Worm (Caenorhabditis elegans) whole organism, L2 larva: ENCODE data around the gene mrpl-51.

ENCODE experiments used
- F13H6.1 ChIP-seq: sonication (generic microtip); optimal IDR thresholded peaks from 2 replicates; lab custom pipeline; 2016; ENCODE audit warnings: missing genetic modification characterization, missing compliant biosample characterization
- ZK546.5 ChIP-seq: sonication (generic microtip); optimal IDR thresholded peaks from 2 replicates; lab custom pipeline; 2017; ENCODE audit warnings: missing biosample characterization, missing genetic modification characterization
- alr-1 ChIP-seq: fragments of 150-350 bp; optimal IDR thresholded peaks from 2 replicates; lab custom pipeline; 2014; ENCODE audit warnings: missing biosample characterization, missing genetic modification characterization
- aly-2 ChIP-seq: fragments of 150-350 bp; optimal IDR thresholded peaks from 2 replicates; lab custom pipeline; 2014; ENCODE audit warnings: missing biosample characterization, missing genetic modification characterization
- ama-1 ChIP-seq: fragments of 150-350 bp; optimal IDR thresholded peaks from 2 replicates; lab custom pipeline; 2018; ENCODE audit warnings: inconsistent platforms
- blmp-1 ChIP-seq: sonication (generic microtip); optimal IDR thresholded peaks from 2 replicates; lab custom pipeline; 2017; ENCODE audit warnings: missing genetic modification characterization, mild to moderate bottlenecking, missing compliant biosample characterization, antibody characterized with exemption, moderate library complexity; ENCODE audit not compliant: insufficient read depth
- ceh-16 ChIP-seq: fragments of 150-350 bp; optimal IDR thresholded peaks from 2 replicates; lab custom pipeline; 2014; ENCODE audit warnings: missing biosample characterization, missing genetic modification characterization
- ceh-82 ChIP-seq: fragments of 150-350 bp; optimal IDR thresholded peaks from 2 replicates; lab custom pipeline; 2014; ENCODE audit warnings: missing biosample characterization, missing genetic modification characterization
- crh-2 ChIP-seq: sonication (generic microtip); optimal IDR thresholded peaks from 2 replicates; lab custom pipeline; 2017; ENCODE audit warnings: missing biosample characterization, missing genetic modification characterization
- dmd-4 ChIP-seq: sonication (generic microtip); optimal IDR thresholded peaks from 2 replicates; lab custom pipeline; 2017; ENCODE audit warnings: missing biosample characterization, missing genetic modification characterization
- egl-27 ChIP-seq: sonication (generic microtip); optimal IDR thresholded peaks from 3 replicates; lab custom pipeline; 2017; ENCODE audit warnings: missing biosample characterization, missing genetic modification reagents, missing genetic modification characterization
- elt-3 ChIP-seq: sonication (generic microtip); optimal IDR thresholded peaks from 2 replicates; lab custom pipeline; 2017; ENCODE audit warnings: missing biosample characterization, missing genetic modification characterization
- fos-1 ChIP-seq: fragments of 150-350 bp; optimal IDR thresholded peaks from 2 replicates; lab custom pipeline; 2014; ENCODE audit warnings: missing biosample characterization, missing genetic modification characterization
- lin-13 ChIP-seq: fragments of 150-350 bp; optimal IDR thresholded peaks from 2 replicates; lab custom pipeline; 2014; ENCODE audit warnings: missing biosample characterization, missing genetic modification reagents, missing genetic modification characterization
- mbf-1 ChIP-seq: sonication (generic microtip); optimal IDR thresholded peaks from 2 replicates; lab custom pipeline; 2017; ENCODE audit warnings: missing biosample characterization, missing genetic modification characterization
- mdl-1 ChIP-seq, 2 experiments: fragments of 150-350 bp in 1 of 2; sonication (generic microtip) in 1 of 2; optimal IDR thresholded peaks; 2 replicates each; lab custom pipeline; 2017; ENCODE audit warnings: missing biosample characterization in 2 of 2, missing genetic modification characterization in 2 of 2
- nhr-11 ChIP-seq: fragments of 150-350 bp; optimal IDR thresholded peaks from 2 replicates; lab custom pipeline; 2014; ENCODE audit warnings: missing biosample characterization, missing genetic modification characterization
- nhr-129 ChIP-seq: fragments of 150-350 bp; optimal IDR thresholded peaks from 2 replicates; lab custom pipeline; 2014; ENCODE audit warnings: missing biosample characterization, missing genetic modification characterization
- nhr-23 ChIP-seq: fragments of 150-350 bp; optimal IDR thresholded peaks from 2 replicates; lab custom pipeline; 2014; ENCODE audit warnings: missing biosample characterization, missing genetic modification reagents, missing genetic modification characterization
- nhr-237 ChIP-seq: fragments of 150-350 bp; optimal IDR thresholded peaks from 2 replicates; lab custom pipeline; 2014; ENCODE audit warnings: missing biosample characterization, missing genetic modification characterization
- nhr-25 ChIP-seq: fragments of 150-350 bp; sonication (generic microtip); optimal IDR thresholded peaks from 3 replicates; lab custom pipeline; 2014; ENCODE audit warnings: missing biosample characterization, missing genetic modification characterization
- nhr-6 ChIP-seq: fragments of 150-350 bp; optimal IDR thresholded peaks from 2 replicates; lab custom pipeline; 2014; ENCODE audit warnings: missing biosample characterization, missing genetic modification characterization
- peb-1 ChIP-seq: fragments of 150-350 bp; optimal IDR thresholded peaks from 2 replicates; lab custom pipeline; 2014; ENCODE audit warnings: missing biosample characterization, missing genetic modification characterization
- sma-9 ChIP-seq, 2 experiments: fragments of 150-350 bp in 1 of 2; sonication (generic microtip) in 1 of 2; optimal IDR thresholded peaks; 2 replicates each; lab custom pipeline; 2014 to 2016; ENCODE audit warnings: missing genetic modification characterization in 2 of 2, mild to moderate bottlenecking in 1 of 2, missing biosample characterization in 1 of 2, missing compliant biosample characterization in 1 of 2, missing genetic modification reagents in 1 of 2, moderate library complexity in 1 of 2
- snpc-4 ChIP-seq: fragments of 150-350 bp; optimal IDR thresholded peaks from 2 replicates; lab custom pipeline; 2014; ENCODE audit warnings: missing biosample characterization, missing genetic modification characterization
- unc-39 ChIP-seq: fragments of 150-350 bp; optimal IDR thresholded peaks from 2 replicates; lab custom pipeline; 2014; ENCODE audit warnings: missing biosample characterization, missing genetic modification characterization
- unc-55 ChIP-seq: fragments of 150-350 bp; sonication (generic microtip); optimal IDR thresholded peaks from 3 replicates; lab custom pipeline; 2014; ENCODE audit warnings: missing biosample characterization, missing genetic modification reagents, missing genetic modification characterization
- unc-62 ChIP-seq: fragments of 150-350 bp; optimal IDR thresholded peaks from 2 replicates; lab custom pipeline; 2014; ENCODE audit warnings: missing biosample characterization, missing genetic modification reagents, missing genetic modification characterization
- zag-1 ChIP-seq: fragments of 150-350 bp; optimal IDR thresholded peaks from 2 replicates; lab custom pipeline; 2014; ENCODE audit warnings: missing biosample characterization, missing genetic modification characterization
- ztf-1 ChIP-seq: fragments of 200-800 bp; sonication (Bioruptor generic); conservative IDR thresholded peaks from 2 replicates; pipeline ENCODE4 v1.3.6; 2022; ENCODE audit warnings: missing genetic modification characterization, missing compliant biosample characterization
- ztf-11 ChIP-seq: sonication (generic microtip); optimal IDR thresholded peaks from 2 replicates; lab custom pipeline; 2017; ENCODE audit warnings: missing biosample characterization, missing genetic modification characterization
- ztf-4 ChIP-seq: fragments of 150-350 bp; optimal IDR thresholded peaks from 2 replicates; lab custom pipeline; 2014; ENCODE audit warnings: missing biosample characterization, missing genetic modification characterization

Gene mrpl-51

DNA sequence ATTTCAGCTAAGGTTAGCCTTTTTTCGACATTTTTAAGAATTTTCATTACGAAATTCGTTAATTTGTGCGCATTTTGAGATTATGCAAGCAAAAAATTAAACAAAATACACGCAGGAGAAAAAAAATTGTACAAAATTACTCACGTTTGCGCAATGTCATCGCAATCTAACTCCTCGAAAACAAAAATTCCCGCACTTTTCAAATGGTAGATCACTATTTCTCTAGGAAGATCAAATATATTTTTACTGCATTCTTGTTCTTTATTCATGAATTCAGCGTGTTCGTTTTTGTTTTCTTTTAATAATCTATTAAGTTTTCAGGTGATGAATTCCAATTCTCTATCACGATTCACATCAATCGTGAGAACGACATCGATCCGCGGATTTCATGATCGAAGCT is at the start of gene mrpl-51, which contains the start of gene T12G3.6:
Gene mrpl-51 (plus strand): TSS at position 322 of the 400 bp plus-strand sequence.
Gene T12G3.6 (minus strand): TSS at position 269 of the 400 bp plus-strand sequence.
- TF ChIP-seq ZK546.5 (tag; lab: Kevin White, UChicago) (no peak), nhr-11 (no peak), unc-55 (GFP tag; lab: Kevin White, UChicago) (no peak), mbf-1 (no peak), ztf-4 (tag; lab: Kevin White, UChicago) (no peak), ama-1 (lab: Kevin White, UChicago) (no peak), unc-39 (tag; lab: Kevin White, UChicago) (no peak), ztf-1 (GFP tag; lab: Robert Waterston, UW) (no peak), lin-13 (GFP tag; lab: Kevin White, UChicago) (no peak), nhr-6 (tag; lab: Kevin White, UChicago) (no peak), nhr-129 (tag; lab: Kevin White, UChicago) (no peak), F13H6.1 (tag; lab: Kevin White, UChicago) (no peak), egl-27 (tag; lab: Kevin White, UChicago) (no peak), nhr-23 (tag; lab: Kevin White, UChicago) (no peak), mdl-1 (tag; optimal IDR thresholded peaks at IDR 0.05; lab: Kevin White, UChicago) (no peak), elt-3 (tag; lab: Kevin White, UChicago) (no peak)
- TF ChIP-seq, all 48 proteins: peak for 0

- no peak for TF ChIP-seq ceh-16 (tag; lab: Kevin White, UChicago)
- TF ChIP-seq mbf-1: no peak
- TF ChIP-seq nhr-237 (tag; lab: Kevin White, UChicago): no peak
- TF ChIP-seq ztf-4 (tag; lab: Kevin White, UChicago): no peak
- TF ChIP-seq peb-1: no peak
- no peak for TF ChIP-seq nhr-25 (tag; lab: Kevin White, UChicago)
- no peak for TF ChIP-seq unc-62 (GFP tag; lab: Kevin White, UChicago)
- no peak for TF ChIP-seq unc-55 (GFP tag; lab: Kevin White, UChicago)
- no peak for TF ChIP-seq ztf-11 (tag; lab: Kevin White, UChicago)
- no peak for TF ChIP-seq dmd-4 (tag; lab: Kevin White, UChicago)
- no peak for TF ChIP-seq ztf-1 (GFP tag; lab: Robert Waterston, UW)
- TF ChIP-seq blmp-1: no peak
- TF ChIP-seq ceh-82 (tag; lab: Kevin White, UChicago): no peak
- no peak for TF ChIP-seq aly-2 (tag; lab: Kevin White, UChicago)
- TF ChIP-seq alr-1: no peak
- no peak for TF ChIP-seq nhr-23 (tag; lab: Kevin White, UChicago)
Measured at ce11 chrIV:11986407-11986806, 44.7 kb upstream of the mrpl-51 start.

DNA sequence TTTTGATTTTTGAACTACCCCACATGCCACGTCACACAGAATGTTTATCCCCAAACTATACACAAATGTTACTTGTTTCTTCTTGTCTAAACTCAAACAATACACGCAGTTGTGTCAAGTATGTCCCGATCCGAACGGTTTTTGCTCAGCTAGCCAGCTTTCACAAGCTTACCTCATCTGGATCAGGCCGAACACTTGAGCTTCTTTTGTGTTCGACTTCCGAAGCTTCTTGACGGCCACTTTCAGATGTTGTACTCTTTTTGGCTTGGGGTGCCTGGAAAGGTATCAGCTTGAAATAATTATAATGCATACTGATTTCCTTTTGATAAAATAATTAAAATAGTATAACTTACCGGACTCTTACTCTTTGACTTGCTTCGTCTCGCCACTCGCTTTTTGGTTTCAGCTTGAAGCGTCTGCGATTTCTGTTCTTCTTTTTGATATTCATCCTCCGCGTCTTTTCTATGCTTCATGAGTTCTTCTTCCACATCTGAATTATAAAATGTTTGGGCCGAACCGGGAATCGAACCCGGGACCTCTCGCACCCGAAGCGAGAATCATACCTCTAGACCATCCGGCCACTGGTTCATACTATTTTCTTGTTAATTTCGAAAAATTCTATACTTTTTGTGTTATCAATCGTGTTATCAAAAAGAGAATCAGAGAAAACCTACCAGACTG is 25.9 kb upstream of the mrpl-51 start:
- no peak for TF ChIP-seq ztf-4 (tag; lab: Kevin White, UChicago)
- TF ChIP-seq nhr-11: no peak
- TF ChIP-seq fos-1 (tag; lab: Kevin White, UChicago): peak; percentile 24
- no peak for TF ChIP-seq snpc-4 (tag; lab: Kevin White, UChicago)

ce11 chrIV:12009046-12009674 is 22.0 kb upstream of the mrpl-51 start:
- TF ChIP-seq nhr-129 (tag; lab: Kevin White, UChicago): peak; percentile 56
- peak; percentile 33 for TF ChIP-seq sma-9 (GFP tag; optimal IDR thresholded peaks at IDR 0.05; lab: Kevin White, UChicago)
- TF ChIP-seq sma-9 (tag; optimal IDR thresholded peaks at IDR 0.05; lab: Kevin White, UChicago): no peak
- TF ChIP-seq mdl-1 (tag; optimal IDR thresholded peaks at IDR 0.05; lab: Kevin White, UChicago): no peak
- TF ChIP-seq F13H6.1 (tag; lab: Kevin White, UChicago): peak; percentile 24
- no peak for TF ChIP-seq fos-1 (tag; lab: Kevin White, UChicago)
- no peak for TF ChIP-seq zag-1 (tag; lab: Kevin White, UChicago)

DNA sequence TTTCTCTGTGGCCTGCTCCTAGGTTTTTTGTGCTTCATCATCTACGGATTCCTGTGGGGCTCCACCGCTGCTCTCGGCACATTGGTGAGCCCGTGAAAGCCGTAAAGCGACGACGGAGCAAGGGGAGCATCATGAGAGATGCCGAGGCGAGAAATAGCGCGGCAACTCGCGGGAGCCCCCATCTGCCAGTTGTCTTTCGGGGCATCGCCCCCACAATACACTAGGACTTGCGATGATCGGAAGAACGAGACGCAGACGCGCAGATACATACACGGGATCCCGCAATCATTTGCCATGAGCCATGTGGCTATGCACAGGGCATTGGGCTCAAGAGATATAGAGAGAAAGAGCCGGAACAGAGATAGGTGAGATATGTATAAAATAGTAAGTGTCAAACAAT is 20.7 kb upstream of the mrpl-51 start:
- TF ChIP-seq ztf-1 (GFP tag; lab: Robert Waterston, UW) (no peak), sma-9 (GFP tag; optimal IDR thresholded peaks at IDR 0.05; lab: Kevin White, UChicago) (peak; percentile 52), sma-9 (tag; optimal IDR thresholded peaks at IDR 0.05; lab: Kevin White, UChicago) (no peak), nhr-129 (tag; lab: Kevin White, UChicago) (peak; percentile 84), crh-2 (tag; lab: Kevin White, UChicago) (no peak), F13H6.1 (tag; lab: Kevin White, UChicago) (peak; percentile 86)
